Fruit fly (Drosophila melanogaster) whole organism, prepupa: ENCODE measurements around the gene Cyp4ae1.

ENCODE experiments used
- CG10631 ChIP-seq: fragments of 200-800 bp; sonication (Bioruptor generic); optimal IDR thresholded peaks from 2 replicates; lab custom pipeline; 2016; ENCODE audit warnings: missing biosample characterization, missing genetic modification characterization
- CG6163 ChIP-seq: fragments of 200-800 bp; sonication (Bioruptor generic); IDR thresholded peaks from 3 replicates; pipeline ENCODE4 v1.3.6; 2022; ENCODE audit warnings: missing biosample characterization, missing genetic modification characterization
- CG8119 ChIP-seq: fragments of 200-800 bp; sonication (Bioruptor generic); IDR thresholded peaks from 3 replicates; pipeline ENCODE4 v1.3.6; 2022; ENCODE audit warnings: missing biosample characterization, missing genetic modification characterization
- Eip75B ChIP-seq: fragments of 200-800 bp; sonication (Bioruptor generic); optimal IDR thresholded peaks from 3 replicates; lab custom pipeline; 2016; ENCODE audit warnings: missing biosample characterization, missing genetic modification characterization
- Gug ChIP-seq: fragments of 200-800 bp; sonication (Bioruptor generic); IDR thresholded peaks from 2 replicates; pipeline ENCODE4 v1.3.6; 2022; ENCODE audit warnings: missing biosample characterization, missing genetic modification characterization
- Sox102F ChIP-seq: fragments of 200-800 bp; sonication (Bioruptor generic); optimal IDR thresholded peaks from 2 replicates; lab custom pipeline; 2016; ENCODE audit warnings: missing biosample characterization, mild to moderate bottlenecking, missing genetic modification characterization
- acj6 ChIP-seq: fragments of 200-800 bp; sonication (Bioruptor generic); optimal IDR thresholded peaks from 3 replicates; lab custom pipeline; 2016; ENCODE audit warnings: missing biosample characterization, missing genetic modification characterization
- cyc ChIP-seq: fragments of 200-800 bp; sonication (Bioruptor generic); optimal IDR thresholded peaks from 3 replicates; lab custom pipeline; 2016; ENCODE audit warnings: missing biosample characterization, missing genetic modification characterization
- salr ChIP-seq, 2 experiments: fragments of 200-800 bp; sonication (Bioruptor generic); optimal IDR thresholded peaks; 3 replicates each; lab custom pipeline; 2016 to 2018; ENCODE audit warnings: missing biosample characterization in 2 of 2, missing genetic modification characterization in 2 of 2, mild to moderate bottlenecking in 1 of 2

dm6 chrX:2194208-2195094 is 15.6 kb downstream of the Cyp4ae1 start:
- TF ChIP-seq cyc (GFP tag; lab: Kevin White, UChicago) (no peak), CG10631 (no peak), Sox102F (no peak), CG6163 (GFP tag; lab: Robert Waterston, UW) (no peak), acj6 (GFP tag; lab: Kevin White, UChicago) (no peak), Eip75B (GFP tag; lab: Kevin White, UChicago) (no peak), Gug (GFP tag; lab: Robert Waterston, UW) (no peak), salr (GFP tag; optimal IDR thresholded peaks at IDR 0.05; lab: Kevin White, UChicago) (no peak), CG8119 (no peak)
